Worm (Caenorhabditis elegans) whole organism, young adult: ENCODE data around the gene med-2.

Source experiments
- C17E4.6 ChIP-seq: fragments of 200-800 bp; sonication (Bioruptor generic); IDR thresholded peaks from 2 replicates; pipeline ENCODE4 v1.3.6; 2022; ENCODE audit warnings: missing genetic modification reagents, missing genetic modification characterization, missing compliant biosample characterization
- ama-1 ChIP-seq, 3 experiments: fragments of 150-350 bp in 1 of 3; sonication (generic microtip) in 2 of 3; optimal IDR thresholded peaks; 2 replicates each; lab custom pipeline; 2014 to 2018; ENCODE audit warnings: missing biosample characterization in 2 of 3, missing genetic modification characterization in 2 of 3, missing genetic modification reagents in 2 of 3
- hsf-1 ChIP-seq: fragments of 200-800 bp; sonication (Bioruptor generic); IDR thresholded peaks from 2 replicates; pipeline ENCODE4 v1.3.6; 2022; ENCODE audit warnings: missing genetic modification reagents, missing genetic modification characterization, missing compliant biosample characterization
- madf-3 ChIP-seq: fragments of 200-800 bp; sonication (Bioruptor generic); IDR thresholded peaks from 2 replicates; pipeline ENCODE4 v1.3.6; 2022; ENCODE audit warnings: missing genetic modification reagents, missing genetic modification characterization, missing compliant biosample characterization
- mes-4 ChIP-seq: sonication (generic microtip); optimal IDR thresholded peaks from 2 replicates; lab custom pipeline; 2016; ENCODE audit warnings: missing genotype, missing genetic modification characterization, missing compliant biosample characterization
- zfh-2 ChIP-seq: fragments of 200-800 bp; sonication (Bioruptor generic); conservative IDR thresholded peaks from 2 replicates; pipeline ENCODE4 v1.3.6; 2022; ENCODE audit warnings: missing genetic modification reagents, missing genetic modification characterization, missing compliant biosample characterization

DNA sequence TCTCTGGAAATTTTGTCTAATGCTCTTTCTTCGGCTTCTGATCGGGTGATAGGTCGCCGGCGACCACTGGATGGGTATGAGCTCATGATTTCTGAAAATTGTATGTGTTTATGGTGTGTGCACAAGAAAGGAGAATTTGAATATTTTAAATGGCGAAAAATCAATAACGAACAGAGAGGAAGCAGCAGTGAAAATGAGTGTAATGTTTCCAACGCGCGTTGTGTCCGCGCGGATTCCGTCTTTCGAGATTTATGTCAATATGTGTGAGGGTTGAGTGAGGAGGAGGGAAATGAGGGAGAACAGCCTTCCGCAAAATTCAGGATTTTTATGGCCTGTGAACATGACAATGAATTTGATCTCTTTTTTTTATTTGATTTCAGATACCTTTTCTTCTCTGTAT is 44.4 kb downstream of the med-2 start, which contains the start of gene flap-1:
- TF ChIP-seq madf-3 (GFP tag; lab: Robert Waterston, UW) (no peak), mes-4 (no peak), hsf-1 (GFP tag; lab: Robert Waterston, UW) (no peak), ama-1 (optimal IDR thresholded peaks at IDR 0.05; lab: Kevin White, UChicago) (no peak), ama-1 (GFP tag; optimal IDR thresholded peaks at IDR 0.05; lab: Kevin White, UChicago) (no peak), zfh-2 (GFP tag; lab: Robert Waterston, UW) (no peak), C17E4.6 (GFP tag; lab: Robert Waterston, UW) (no peak)
